Fruit fly (Drosophila melanogaster) whole organism, embryonic: ENCODE data around the gene CG34298.

ENCODE experiments used
- Bteb2 ChIP-seq: fragments of 200-800 bp; sonication (Bioruptor generic); optimal IDR thresholded peaks from 2 replicates; lab custom pipeline; 2016; ENCODE audit warnings: missing biosample characterization, missing genetic modification characterization
- CG10147 ChIP-seq: fragments of 200-800 bp; sonication (Bioruptor generic); optimal IDR thresholded peaks from 2 replicates; lab custom pipeline; 2019; ENCODE audit warnings: missing biosample characterization, mild to moderate bottlenecking, missing genetic modification characterization, moderate library complexity
- CG10979 ChIP-seq: fragments of 200-800 bp; sonication (Bioruptor generic); optimal IDR thresholded peaks from 2 replicates; lab custom pipeline; 2018; ENCODE audit warnings: missing biosample characterization, mild to moderate bottlenecking, missing genetic modification characterization, moderate library complexity
- CG11560 ChIP-seq: fragments of 200-800 bp; sonication (Bioruptor generic); IDR thresholded peaks from 3 replicates; pipeline ENCODE4 v1.3.6; 2022; ENCODE audit warnings: missing biosample characterization, missing genetic modification characterization
- CG12104 ChIP-seq: fragments of 200-800 bp; sonication (Bioruptor generic); optimal IDR thresholded peaks from 3 replicates; lab custom pipeline; 2016; ENCODE audit warnings: missing biosample characterization, missing genetic modification characterization
- CG1603 ChIP-seq: fragments of 200-800 bp; sonication (Bioruptor generic); optimal IDR thresholded peaks from 2 replicates; lab custom pipeline; 2019; ENCODE audit warnings: missing biosample characterization, mild to moderate bottlenecking, missing genetic modification characterization, moderate library complexity
- CG18599 ChIP-seq: fragments of 200-800 bp; sonication (Bioruptor generic); optimal IDR thresholded peaks from 3 replicates; lab custom pipeline; 2017; ENCODE audit warnings: missing biosample characterization, missing genetic modification characterization, mild to moderate bottlenecking, moderate library complexity, missing genetic modification reagents
- CG2678 ChIP-seq: fragments of 200-800 bp; sonication (Bioruptor generic); optimal IDR thresholded peaks from 3 replicates; lab custom pipeline; 2019; ENCODE audit warnings: missing biosample characterization, mild to moderate bottlenecking, missing genetic modification characterization, moderate library complexity
- CG30403 ChIP-seq: fragments of 200-800 bp; sonication (Bioruptor generic); optimal IDR thresholded peaks from 3 replicates; lab custom pipeline; 2016; ENCODE audit warnings: missing biosample characterization, missing genetic modification characterization
- CG30431 ChIP-seq: fragments of 200-800 bp; sonication (Bioruptor generic); optimal IDR thresholded peaks from 2 replicates; lab custom pipeline; 2017; ENCODE audit warnings: missing biosample characterization, missing genetic modification characterization
- CG34376 ChIP-seq: fragments of 200-800 bp; sonication (Bioruptor generic); optimal IDR thresholded peaks from 2 replicates; lab custom pipeline; 2018; ENCODE audit warnings: missing biosample characterization, mild to moderate bottlenecking, missing genetic modification characterization
- CG42726 ChIP-seq: fragments of 200-800 bp; sonication (Bioruptor generic); IDR thresholded peaks from 2 replicates; pipeline ENCODE4 v1.3.6; 2022; ENCODE audit warnings: missing biosample characterization, missing genetic modification characterization; ENCODE audit not compliant: partially characterized antibody
- CG4360 ChIP-seq: fragments of 200-800 bp; sonication (Bioruptor generic); IDR thresholded peaks from 2 replicates; pipeline ENCODE4 v1.3.6; 2022; ENCODE audit warnings: missing biosample characterization, missing genetic modification characterization
- CG7987 ChIP-seq: fragments of 200-800 bp; sonication (Bioruptor generic); optimal IDR thresholded peaks from 2 replicates; lab custom pipeline; 2018; ENCODE audit warnings: missing biosample characterization, mild to moderate bottlenecking, missing genetic modification characterization, moderate library complexity
- CG8290 ChIP-seq, 3 experiments: fragments of 200-800 bp; sonication (Bioruptor generic); optimal IDR thresholded peaks; 2 replicates each; lab custom pipeline; 2016 to 2019; ENCODE audit warnings: missing biosample characterization in 3 of 3, missing genetic modification characterization in 3 of 3, mild to moderate bottlenecking in 2 of 3, moderate library complexity in 1 of 3
- CG9437 ChIP-seq: fragments of 200-800 bp; sonication (Bioruptor generic); optimal IDR thresholded peaks from 2 replicates; lab custom pipeline; 2018; ENCODE audit warnings: missing biosample characterization, mild to moderate bottlenecking, missing genetic modification characterization
- CrebB ChIP-seq: fragments of 200-800 bp; sonication (Bioruptor generic); optimal IDR thresholded peaks from 3 replicates; lab custom pipeline; 2018; ENCODE audit warnings: missing biosample characterization, mild to moderate bottlenecking, missing genetic modification characterization
- Dek ChIP-seq: fragments of 200-800 bp; sonication (Bioruptor generic); optimal IDR thresholded peaks from 3 replicates; lab custom pipeline; 2019; ENCODE audit warnings: missing biosample characterization, mild to moderate bottlenecking, missing genetic modification characterization, moderate library complexity
- Dll ChIP-seq: fragments of 200-800 bp; sonication (Bioruptor generic); IDR thresholded peaks from 4 replicates; pipeline ENCODE4 v1.3.6; 2022; ENCODE audit warnings: missing biosample characterization, missing genetic modification characterization; ENCODE audit not compliant: partially characterized antibody
- Dp ChIP-seq: fragments of 200-800 bp; sonication (Bioruptor generic); optimal IDR thresholded peaks from 2 replicates; lab custom pipeline; 2018; ENCODE audit warnings: missing biosample characterization, mild to moderate bottlenecking, missing genetic modification characterization, moderate library complexity
- Dref ChIP-seq: fragments of 200-800 bp; sonication (Bioruptor generic); IDR thresholded peaks from 2 replicates; pipeline ENCODE4 v1.3.6; 2022; ENCODE audit warnings: missing biosample characterization, missing genetic modification characterization
- E2f1 ChIP-seq: fragments of 200-800 bp; sonication (Bioruptor generic); IDR thresholded peaks from 2 replicates; pipeline ENCODE4 v1.3.6; 2022; ENCODE audit warnings: missing biosample characterization, missing genetic modification characterization
- HLH3B ChIP-seq: fragments of 200-800 bp; sonication (Bioruptor generic); IDR thresholded peaks from 2 replicates; pipeline ENCODE4 v1.3.6; 2022; ENCODE audit warnings: missing biosample characterization, missing genetic modification characterization
- HLH54F ChIP-seq: fragments of 200-800 bp; sonication (Bioruptor generic); optimal IDR thresholded peaks from 3 replicates; lab custom pipeline; 2016; ENCODE audit warnings: missing biosample characterization, missing genetic modification characterization
- MBD-R2 ChIP-seq: fragments of 200-800 bp; sonication (Bioruptor generic); IDR thresholded peaks from 2 replicates; pipeline ENCODE4 v1.3.6; 2022; ENCODE audit warnings: missing biosample characterization, missing genetic modification characterization
- Med ChIP-seq: fragments of 200-800 bp; sonication (Bioruptor generic); peaks from one replicate; lab custom pipeline; 2016; ENCODE audit warnings: missing biosample characterization, missing genetic modification characterization, mild to moderate bottlenecking, inconsistent platforms, moderate library complexity
- Ptx1 ChIP-seq: fragments of 200-800 bp; sonication (Bioruptor generic); IDR thresholded peaks from 2 replicates; pipeline ENCODE4 v1.3.6; 2022; ENCODE audit warnings: missing biosample characterization, missing genetic modification characterization
- Scr ChIP-seq: fragments of 200-800 bp; sonication (Bioruptor generic); IDR thresholded peaks from 2 replicates; pipeline ENCODE4 v1.3.6; 2022; ENCODE audit warnings: missing biosample characterization, missing genetic modification characterization; ENCODE audit not compliant: partially characterized antibody
- Xbp1 ChIP-seq: fragments of 200-800 bp; sonication (Bioruptor generic); optimal IDR thresholded peaks from 3 replicates; lab custom pipeline; 2016; ENCODE audit warnings: missing biosample characterization, mild to moderate bottlenecking, missing genetic modification characterization
- ac ChIP-seq: fragments of 200-800 bp; sonication (Bioruptor generic); optimal IDR thresholded peaks from 3 replicates; lab custom pipeline; 2017; ENCODE audit warnings: missing biosample characterization, mild to moderate bottlenecking, missing genetic modification characterization
- amos ChIP-seq: fragments of 200-800 bp; sonication (Bioruptor generic); IDR thresholded peaks from 2 replicates; pipeline ENCODE4 v1.3.6; 2022; ENCODE audit warnings: missing biosample characterization, missing genetic modification characterization; ENCODE audit not compliant: partially characterized antibody
- ara ChIP-seq: fragments of 200-800 bp; sonication (Bioruptor generic); IDR thresholded peaks from 2 replicates; pipeline ENCODE4 v1.3.6; 2022; ENCODE audit warnings: missing biosample characterization, missing genetic modification characterization
- ato ChIP-seq: fragments of 200-800 bp; sonication (Bioruptor generic); IDR thresholded peaks from 2 replicates; pipeline ENCODE4 v1.3.6; 2022; ENCODE audit warnings: missing biosample characterization, missing genetic modification characterization; ENCODE audit not compliant: partially characterized antibody
- bbx ChIP-seq: fragments of 200-800 bp; sonication (Bioruptor generic); IDR thresholded peaks from 2 replicates; pipeline ENCODE4 v1.3.6; 2022; ENCODE audit warnings: missing biosample characterization, missing genetic modification characterization; ENCODE audit not compliant: partially characterized antibody
- ci ChIP-seq: fragments of 200-800 bp; sonication (Bioruptor generic); IDR thresholded peaks from 3 replicates; pipeline ENCODE4 v1.3.6; 2022; ENCODE audit warnings: missing biosample characterization, missing genetic modification characterization
- crp ChIP-seq, 2 experiments: fragments of 200-800 bp; sonication (Bioruptor generic); optimal IDR thresholded peaks; 2 replicates in 1 of 2; 3 replicates in 1 of 2; lab custom pipeline; 2017; ENCODE audit warnings: missing biosample characterization in 2 of 2, missing genetic modification characterization in 2 of 2, mild to moderate bottlenecking in 1 of 2, moderate library complexity in 1 of 2
- dm ChIP-seq: fragments of 200-800 bp; sonication (Bioruptor generic); optimal IDR thresholded peaks from 3 replicates; lab custom pipeline; 2016; ENCODE audit warnings: missing biosample characterization, missing genetic modification characterization
- eyg ChIP-seq: fragments of 200-800 bp; sonication (Bioruptor generic); optimal IDR thresholded peaks from 3 replicates; lab custom pipeline; 2016; ENCODE audit warnings: missing biosample characterization, missing genetic modification characterization
- fru ChIP-seq: fragments of >200 bp; optimal IDR thresholded peaks from 2 replicates; lab custom pipeline; 2017
- hb ChIP-seq: fragments of 200-800 bp; sonication (Bioruptor generic); IDR thresholded peaks from 3 replicates; pipeline ENCODE4 v1.3.6; 2022; ENCODE audit warnings: missing biosample characterization, missing genetic modification characterization; ENCODE audit not compliant: partially characterized antibody
- lbe ChIP-seq: fragments of 200-800 bp; sonication (Bioruptor generic); optimal IDR thresholded peaks from 2 replicates; lab custom pipeline; 2016; ENCODE audit warnings: missing biosample characterization, mild to moderate bottlenecking, missing genetic modification characterization
- mld ChIP-seq: fragments of 200-800 bp; sonication (Bioruptor generic); IDR thresholded peaks from 3 replicates; pipeline ENCODE4 v1.3.6; 2022; ENCODE audit warnings: missing biosample characterization, missing genetic modification characterization; ENCODE audit not compliant: partially characterized antibody
- pzg ChIP-seq: fragments of 200-800 bp; sonication (Bioruptor generic); optimal IDR thresholded peaks from 3 replicates; lab custom pipeline; 2018; ENCODE audit warnings: missing biosample characterization, mild to moderate bottlenecking, missing genetic modification characterization, moderate library complexity
- sd ChIP-seq: fragments of 200-800 bp; sonication (Bioruptor generic); optimal IDR thresholded peaks from 3 replicates; lab custom pipeline; 2018; ENCODE audit warnings: missing biosample characterization, mild to moderate bottlenecking, missing genetic modification characterization, moderate library complexity
- slbo ChIP-seq: fragments of 200-800 bp; sonication (Bioruptor generic); IDR thresholded peaks from 2 replicates; pipeline ENCODE4 v1.3.6; 2022; ENCODE audit warnings: missing biosample characterization, missing genetic modification characterization
- tgo ChIP-seq: fragments of 200-800 bp; sonication (Bioruptor generic); IDR thresholded peaks from 3 replicates; pipeline ENCODE4 v1.3.6; 2022; ENCODE audit warnings: missing biosample characterization, missing genetic modification characterization
- tin ChIP-seq: fragments of 200-800 bp; sonication (Bioruptor generic); optimal IDR thresholded peaks from 3 replicates; lab custom pipeline; 2016; ENCODE audit warnings: missing biosample characterization, missing genetic modification characterization
- toy ChIP-seq: fragments of 200-800 bp; sonication (Bioruptor generic); IDR thresholded peaks from 2 replicates; pipeline ENCODE4 v1.3.6; 2022; ENCODE audit warnings: missing biosample characterization, missing genetic modification characterization

CG34298 gene

DNA sequence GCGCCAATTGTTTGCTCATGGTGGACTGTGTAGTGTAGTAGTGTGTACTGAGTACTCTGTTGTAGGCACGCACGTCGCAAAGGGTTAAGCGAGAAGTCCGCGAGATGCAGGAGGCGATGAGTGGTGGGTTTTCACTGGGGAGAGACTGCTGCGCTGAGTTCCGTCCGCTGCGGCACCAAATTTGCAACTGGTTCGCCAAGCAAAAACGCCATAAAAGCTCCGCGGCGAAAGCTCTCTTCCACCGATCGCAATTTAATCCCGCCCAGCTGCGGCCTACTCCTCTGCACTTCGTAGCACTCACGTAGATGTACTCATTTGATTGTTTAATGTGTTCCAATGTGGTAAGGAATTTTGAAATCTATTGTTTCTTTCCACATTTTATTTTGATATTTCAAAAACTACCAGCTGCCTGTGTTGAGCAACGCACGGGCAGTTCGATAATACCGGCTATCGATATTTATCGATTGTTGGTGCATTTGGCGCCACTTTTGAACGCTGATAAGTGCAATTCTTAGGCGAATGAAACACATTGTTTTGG, 15.5 kb downstream of the CG34298 start, which contains the start of gene CG7920 (continued):
- peak; percentile 41 for TF ChIP-seq dm
- peak; percentile 85 for TF ChIP-seq Scr (GFP tag; lab: Robert Waterston, UW)
- peak; percentile 65; the same call in 1 of the 3 replicates for TF ChIP-seq hb (GFP tag; lab: Robert Waterston, UW)
- no peak for TF ChIP-seq CG4360
- TF ChIP-seq tin (GFP tag; lab: Kevin White, UChicago), result peak; percentile 9
- peak; percentile 22 for TF ChIP-seq Dek
- peak; percentile 48; the same call in 2 of the 3 replicates for TF ChIP-seq ci (GFP tag; lab: Robert Waterston, UW)
- no peak for TF ChIP-seq toy (GFP tag; lab: Robert Waterston, UW)
- peak; percentile 10 for TF ChIP-seq CG2678
- TF ChIP-seq CG1603 (tag; lab: Kevin White, UChicago), result peak; percentile 63
- TF ChIP-seq CG18599 (GFP tag; lab: Kevin White, UChicago), result peak; percentile 71
- TF ChIP-seq slbo (GFP tag; lab: Robert Waterston, UW), result peak; percentile 22; the same call in 1 of the 2 replicates
- peak; percentile 41 for TF ChIP-seq CrebB (tag; lab: Kevin White, UChicago)
- peak; percentile 9 for TF ChIP-seq HLH54F
- peak; percentile 16 for TF ChIP-seq CG12104 (GFP tag; lab: Kevin White, UChicago)
- TF ChIP-seq Dp (GFP tag; lab: Kevin White, UChicago), result peak; percentile 99
- TF ChIP-seq ara, result no peak
- TF ChIP-seq lbe (GFP tag; lab: Kevin White, UChicago), result peak; percentile 55
- peak; percentile 83 for TF ChIP-seq Med (GFP tag; lab: Kevin White, UChicago)
- TF ChIP-seq ato (GFP tag; lab: Robert Waterston, UW), result peak; percentile 61; the same call in 1 of the 2 replicates
- peak; percentile 0 for TF ChIP-seq CG7987 (GFP tag; lab: Kevin White, UChicago)
- no peak for TF ChIP-seq CG30431 (GFP tag; lab: Kevin White, UChicago)
- TF ChIP-seq fru (lab: Kevin White, UChicago), result no peak
- TF ChIP-seq mld, result peak; percentile 13; the same call in 1 of the 3 replicates
- peak; percentile 6; the same call in 1 of the 2 replicates for TF ChIP-seq E2f1
- TF ChIP-seq crp (GFP tag; optimal IDR thresholded peaks at IDR 0.05; lab: Kevin White, UChicago), result peak in 1 of 2 experiments; percentile 55
- TF ChIP-seq Dll, result peak; percentile 89
- peak; percentile 0 for TF ChIP-seq CG10979 (tag; lab: Kevin White, UChicago)
- no peak for TF ChIP-seq ac (GFP tag; lab: Kevin White, UChicago)
- TF ChIP-seq HLH3B (GFP tag; lab: Robert Waterston, UW), result no peak
- TF ChIP-seq amos (GFP tag; lab: Robert Waterston, UW), result peak; percentile 81
- TF ChIP-seq Bteb2, result peak; percentile 29
- peak; percentile 46; the same call in 1 of the 2 replicates for TF ChIP-seq CG42726
- TF ChIP-seq Dref (GFP tag; lab: Robert Waterston, UW), result peak; percentile 91
- TF ChIP-seq CG9437 (GFP tag; lab: Kevin White, UChicago), result no peak
- peak; percentile 34 for TF ChIP-seq eyg (GFP tag; lab: Kevin White, UChicago)
- peak; percentile 22 for TF ChIP-seq CG30403 (GFP tag; lab: Kevin White, UChicago)
- peak; percentile 77 for TF ChIP-seq CG34376 (GFP tag; lab: Kevin White, UChicago)
- TF ChIP-seq CG8290 (GFP tag; optimal IDR thresholded peaks at IDR 0.05; lab: Kevin White, UChicago), result peak; percentile 2
- TF ChIP-seq CG8290 (tag; optimal IDR thresholded peaks at IDR 0.05; lab: Kevin White, UChicago), result peak in 1 of 2 experiments; percentile 46
- no peak for TF ChIP-seq CG11560 (tag; lab: Robert Waterston, UW)
- TF ChIP-seq Ptx1 (GFP tag; lab: Robert Waterston, UW), result 0 out of 2 replicates have a peak, but pooled peaks have one; percentile 8
- peak; percentile 22 for TF ChIP-seq sd
- peak; percentile 19 for TF ChIP-seq Xbp1 (GFP tag; lab: Kevin White, UChicago)
- TF ChIP-seq MBD-R2 (GFP tag; lab: Robert Waterston, UW), result peak; percentile 29; the same call in 1 of the 2 replicates
- peak; percentile 61 for TF ChIP-seq bbx (GFP tag; lab: Robert Waterston, UW)
- TF ChIP-seq pzg (GFP tag; lab: Kevin White, UChicago), result peak; percentile 86
- no peak for TF ChIP-seq tgo (GFP tag; lab: Robert Waterston, UW)
- peak; percentile 43 for TF ChIP-seq CG10147 (GFP tag; lab: Kevin White, UChicago)
